Worm (Caenorhabditis elegans) whole organism, L3 larva: Measurements from ENCODE around the gene C45B2.1.

Source experiments
- R02D3.7 ChIP-seq: fragments of 150-350 bp; optimal IDR thresholded peaks from 2 replicates; lab custom pipeline; 2014; ENCODE audit warnings: missing biosample characterization, missing genetic modification characterization
- ZK546.5 ChIP-seq: sonication (generic microtip); optimal IDR thresholded peaks from 2 replicates; lab custom pipeline; 2017; ENCODE audit warnings: missing biosample characterization, missing genetic modification characterization
- ama-1 ChIP-seq: fragments of 150-350 bp; optimal IDR thresholded peaks from 2 replicates; lab custom pipeline; 2018
- ceh-16 ChIP-seq: sonication (generic microtip); optimal IDR thresholded peaks from 2 replicates; lab custom pipeline; 2017; ENCODE audit warnings: missing biosample characterization, missing genetic modification characterization
- ceh-82 ChIP-seq: fragments of 150-350 bp; optimal IDR thresholded peaks from 2 replicates; lab custom pipeline; 2014; ENCODE audit warnings: missing biosample characterization, missing genetic modification characterization
- ceh-9 ChIP-seq: sonication (generic microtip); optimal IDR thresholded peaks from 2 replicates; lab custom pipeline; 2018; ENCODE audit warnings: missing biosample characterization, missing genetic modification characterization
- daf-12 ChIP-seq: fragments of 150-350 bp; optimal IDR thresholded peaks from 2 replicates; lab custom pipeline; 2014; ENCODE audit warnings: missing biosample characterization, missing genetic modification reagents, missing genetic modification characterization
- egl-27 ChIP-seq: sonication (generic microtip); optimal IDR thresholded peaks from 4 replicates; lab custom pipeline; 2017; ENCODE audit warnings: missing biosample characterization, missing genetic modification reagents, missing genetic modification characterization
- egl-5 ChIP-seq: fragments of 150-350 bp; optimal IDR thresholded peaks from 2 replicates; lab custom pipeline; 2017; ENCODE audit warnings: missing biosample characterization, missing genetic modification reagents, missing genetic modification characterization, inconsistent platforms
- elt-1 ChIP-seq: fragments of 150-350 bp; optimal IDR thresholded peaks from 2 replicates; lab custom pipeline; 2014; ENCODE audit warnings: missing biosample characterization, missing genetic modification characterization
- elt-2 ChIP-seq: sonication (generic microtip); optimal IDR thresholded peaks from 2 replicates; lab custom pipeline; 2016; ENCODE audit warnings: missing genetic modification reagents, mild to moderate bottlenecking, missing genetic modification characterization, missing compliant biosample characterization
- elt-3 ChIP-seq, 3 experiments: fragments of 150-350 bp in 1 of 3; sonication (generic microtip) in 2 of 3; optimal IDR thresholded peaks; 2 replicates in 2 of 3; 4 replicates in 1 of 3; lab custom pipeline; 2014 to 2017; ENCODE audit warnings: missing biosample characterization in 3 of 3, missing genetic modification characterization in 3 of 3
- eor-1 ChIP-seq, 2 experiments: fragments of 150-350 bp; optimal IDR thresholded peaks; 2 replicates each; lab custom pipeline; 2014 to 2018; ENCODE audit warnings: missing biosample characterization in 2 of 2, missing genetic modification characterization in 2 of 2
- fkh-2 ChIP-seq: fragments of 150-350 bp; optimal IDR thresholded peaks from 2 replicates; lab custom pipeline; 2014; ENCODE audit warnings: missing biosample characterization, missing genetic modification reagents, missing genetic modification characterization
- fos-1 ChIP-seq: fragments of 150-350 bp; optimal IDR thresholded peaks from 2 replicates; lab custom pipeline; 2014; ENCODE audit warnings: missing biosample characterization, missing genetic modification characterization
- hmg-11 ChIP-seq: sonication (generic microtip); optimal IDR thresholded peaks from 2 replicates; lab custom pipeline; 2016; ENCODE audit warnings: missing genetic modification characterization, missing compliant biosample characterization
- jun-1 ChIP-seq: fragments of 150-350 bp; optimal IDR thresholded peaks from 2 replicates; lab custom pipeline; 2014; ENCODE audit warnings: missing biosample characterization, missing genetic modification reagents, missing genetic modification characterization
- lin-15B ChIP-seq: fragments of 150-350 bp; optimal IDR thresholded peaks from 2 replicates; lab custom pipeline; 2014; ENCODE audit warnings: missing biosample characterization, missing genetic modification characterization
- lin-39 ChIP-seq: fragments of 150-350 bp; optimal IDR thresholded peaks from 2 replicates; lab custom pipeline; 2018; ENCODE audit warnings: missing biosample characterization, missing genetic modification reagents, missing genetic modification characterization
- mml-1 ChIP-seq: fragments of 150-350 bp; sonication (generic microtip); optimal IDR thresholded peaks from 3 replicates; lab custom pipeline; 2014; ENCODE audit warnings: missing biosample characterization, missing genetic modification characterization
- nfya-1 ChIP-seq: sonication (generic microtip); optimal IDR thresholded peaks from 2 replicates; lab custom pipeline; 2017; ENCODE audit warnings: missing genetic modification characterization, mild to moderate bottlenecking, missing compliant biosample characterization, antibody characterized with exemption, moderate library complexity; ENCODE audit not compliant: insufficient read depth
- nhr-11 ChIP-seq: fragments of 150-350 bp; optimal IDR thresholded peaks from 2 replicates; lab custom pipeline; 2014; ENCODE audit warnings: missing biosample characterization, missing genetic modification characterization
- nhr-12 ChIP-seq: fragments of 150-350 bp; optimal IDR thresholded peaks from 2 replicates; lab custom pipeline; 2014; ENCODE audit warnings: missing biosample characterization, missing genetic modification characterization
- nhr-23 ChIP-seq: fragments of 150-350 bp; optimal IDR thresholded peaks from 2 replicates; lab custom pipeline; 2014; ENCODE audit warnings: missing biosample characterization, missing genetic modification reagents, missing genetic modification characterization
- nhr-25 ChIP-seq: sonication (generic microtip); optimal IDR thresholded peaks from 2 replicates; lab custom pipeline; 2017; ENCODE audit warnings: missing biosample characterization, missing genetic modification characterization
- nhr-28 ChIP-seq: fragments of 150-350 bp; optimal IDR thresholded peaks from 2 replicates; lab custom pipeline; 2014; ENCODE audit warnings: missing biosample characterization, missing genetic modification characterization
- nhr-43 ChIP-seq: sonication (generic microtip); optimal IDR thresholded peaks from 2 replicates; lab custom pipeline; 2016; ENCODE audit warnings: mild to moderate bottlenecking, missing genetic modification characterization, missing compliant biosample characterization; ENCODE audit not compliant: poor library complexity, severe bottlenecking
- nhr-67 ChIP-seq: fragments of 150-350 bp; optimal IDR thresholded peaks from 2 replicates; lab custom pipeline; 2014; ENCODE audit warnings: missing biosample characterization, missing genetic modification characterization
- nhr-76 ChIP-seq: fragments of 150-350 bp; sonication (generic microtip); optimal IDR thresholded peaks from 5 replicates; lab custom pipeline; 2014; ENCODE audit warnings: missing biosample characterization, missing genetic modification characterization
- nhr-77 ChIP-seq: fragments of 150-350 bp; optimal IDR thresholded peaks from 2 replicates; lab custom pipeline; 2014; ENCODE audit warnings: missing biosample characterization, missing genetic modification characterization
- pha-4 ChIP-seq: fragments of 150-350 bp; optimal IDR thresholded peaks from 2 replicates; lab custom pipeline; 2014; ENCODE audit warnings: missing biosample characterization, missing genetic modification reagents, missing genetic modification characterization
- pqm-1 ChIP-seq: fragments of 150-350 bp; optimal IDR thresholded peaks from 2 replicates; lab custom pipeline; 2017; ENCODE audit warnings: missing biosample characterization, missing genetic modification characterization, inconsistent platforms
- sea-2 ChIP-seq: fragments of 150-350 bp; sonication (generic microtip); optimal IDR thresholded peaks from 4 replicates; lab custom pipeline; 2014; ENCODE audit warnings: missing biosample characterization, missing genetic modification reagents, missing genetic modification characterization
- skn-1 ChIP-seq: fragments of 150-350 bp; optimal IDR thresholded peaks from 2 replicates; lab custom pipeline; 2014; ENCODE audit warnings: missing biosample characterization, missing genetic modification characterization
- snpc-4 ChIP-seq: fragments of 150-350 bp; optimal IDR thresholded peaks from 2 replicates; lab custom pipeline; 2014; ENCODE audit warnings: missing biosample characterization, missing genetic modification characterization
- unc-39 ChIP-seq: sonication (generic microtip); optimal IDR thresholded peaks from 4 replicates; lab custom pipeline; 2017; ENCODE audit warnings: missing biosample characterization, missing genetic modification characterization
- zag-1 ChIP-seq: fragments of 150-350 bp; optimal IDR thresholded peaks from 2 replicates; lab custom pipeline; 2014; ENCODE audit warnings: missing biosample characterization, missing genetic modification characterization
- ztf-11 ChIP-seq: fragments of 150-350 bp; optimal IDR thresholded peaks from 2 replicates; lab custom pipeline; 2014; ENCODE audit warnings: missing biosample characterization, missing genetic modification characterization
- ztf-4 ChIP-seq: fragments of 150-350 bp; optimal IDR thresholded peaks from 2 replicates; lab custom pipeline; 2014; ENCODE audit warnings: missing biosample characterization, missing genetic modification characterization

Gene C45B2.1

ce11 chrX:6091967-6092366 lies 6.0 kb downstream of the C45B2.1 start, which contains the start of gene hsp-3 (continued):
- TF ChIP-seq lin-15B, result peak; percentile 95
- peak; percentile 88 for TF ChIP-seq nhr-43 (tag; lab: Kevin White, UChicago)
- peak; percentile 37 for TF ChIP-seq sea-2 (GFP tag; lab: Kevin White, UChicago)
- TF ChIP-seq R02D3.7, result peak; percentile 80
- peak; percentile 97 for TF ChIP-seq elt-2 (tag; lab: Kevin White, UChicago)
- TF ChIP-seq nhr-25 (tag; lab: Kevin White, UChicago), result peak; percentile 99
- TF ChIP-seq unc-39 (tag; lab: Kevin White, UChicago), result no peak
- peak; percentile 47 for TF ChIP-seq ztf-11 (tag; lab: Kevin White, UChicago)
- TF ChIP-seq egl-5 (tag; lab: Kevin White, UChicago), result peak; percentile 77
- peak; percentile 89 for TF ChIP-seq pqm-1 (tag; lab: Kevin White, UChicago)
- TF ChIP-seq ama-1, result peak; percentile 78
- TF ChIP-seq ceh-9 (tag; lab: Kevin White, UChicago), result no peak
- TF ChIP-seq fkh-2, result no peak
- no peak for TF ChIP-seq nhr-67 (tag; lab: Kevin White, UChicago)
- peak; percentile 95 for TF ChIP-seq skn-1
- TF ChIP-seq eor-1 (tag; optimal IDR thresholded peaks at IDR 0.05; lab: Kevin White, UChicago), result no peak
- peak; percentile 75 for TF ChIP-seq ztf-4 (tag; lab: Kevin White, UChicago)
- peak; percentile 81 for TF ChIP-seq ceh-82 (tag; lab: Kevin White, UChicago)
- TF ChIP-seq elt-3 (tag; optimal IDR thresholded peaks at IDR 0.05; lab: Kevin White, UChicago), result peak in 2 of 3 experiments; percentile 30 to 87
- TF ChIP-seq snpc-4 (tag; lab: Kevin White, UChicago), result peak; percentile 59
- TF ChIP-seq, all 47 proteins: peak for 34

ce11 chrX:6092533-6092932 lies 6.6 kb downstream of the C45B2.1 start:
- TF ChIP-seq elt-1 (tag; lab: Kevin White, UChicago), result peak; percentile 95
- peak; percentile 88 for TF ChIP-seq nhr-23
- TF ChIP-seq jun-1, result no peak
- TF ChIP-seq daf-12, result no peak
- no peak for TF ChIP-seq mml-1 (tag; lab: Kevin White, UChicago)
- no peak for TF ChIP-seq ZK546.5 (tag; lab: Kevin White, UChicago)
- TF ChIP-seq nhr-76, result no peak
- TF ChIP-seq lin-15B, result no peak
- TF ChIP-seq ceh-9 (tag; lab: Kevin White, UChicago), result no peak
- TF ChIP-seq nhr-43 (tag; lab: Kevin White, UChicago), result peak; percentile 27
- TF ChIP-seq snpc-4 (tag; lab: Kevin White, UChicago), result no peak
- no peak for TF ChIP-seq nhr-11 (tag; lab: Kevin White, UChicago)
- no peak for TF ChIP-seq lin-39 (tag; lab: Kevin White, UChicago)
- no peak for TF ChIP-seq nhr-77 (tag; lab: Kevin White, UChicago)
- TF ChIP-seq nhr-25 (tag; lab: Kevin White, UChicago), result peak; percentile 51
- TF ChIP-seq ceh-16 (tag; lab: Kevin White, UChicago), result no peak
- TF ChIP-seq skn-1, result no peak

DNA sequence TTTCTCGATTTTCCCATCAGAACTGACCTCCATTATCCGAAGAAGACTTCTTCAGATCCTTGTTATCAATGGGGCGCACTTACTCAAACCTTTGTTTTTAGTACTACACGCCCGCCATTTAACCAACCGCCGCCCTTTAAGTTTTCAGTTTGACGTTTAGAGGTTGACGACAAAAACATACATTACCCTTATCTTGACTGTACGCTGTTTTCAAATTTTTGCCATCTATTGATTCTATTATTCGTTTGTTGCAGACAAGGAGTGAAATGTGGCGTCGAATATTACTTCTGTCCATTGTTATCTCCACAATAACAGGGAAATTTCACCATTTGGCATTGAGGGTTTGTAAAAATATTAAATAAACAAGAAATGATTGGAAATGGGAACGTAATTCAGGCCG lies 7.1 kb downstream of the C45B2.1 start, which contains the start of gene C15H9.5:
TSS of gene C15H9.5 (plus strand) at position 255 of the 400 bp plus-strand sequence.
- TF ChIP-seq nhr-43 (tag; lab: Kevin White, UChicago), result no peak
- no peak for TF ChIP-seq ztf-4 (tag; lab: Kevin White, UChicago)
- no peak for TF ChIP-seq egl-27 (tag; lab: Kevin White, UChicago)
- no peak for TF ChIP-seq fos-1 (tag; lab: Kevin White, UChicago)
- TF ChIP-seq snpc-4 (tag; lab: Kevin White, UChicago), result no peak
- TF ChIP-seq lin-15B, result peak; percentile 14
- no peak for TF ChIP-seq hmg-11 (tag; lab: Kevin White, UChicago)
- TF ChIP-seq egl-5 (tag; lab: Kevin White, UChicago), result no peak
- TF ChIP-seq skn-1, result peak; percentile 29
- TF ChIP-seq sea-2 (GFP tag; lab: Kevin White, UChicago), result no peak
- TF ChIP-seq nhr-12 (tag; lab: Kevin White, UChicago), result no peak
- TF ChIP-seq zag-1, result no peak
- no peak for TF ChIP-seq fkh-2
- TF ChIP-seq nfya-1 (tag; lab: Kevin White, UChicago), result peak; percentile 62
- peak; percentile 46 for TF ChIP-seq elt-2 (tag; lab: Kevin White, UChicago)
- peak; percentile 15 for TF ChIP-seq pqm-1 (tag; lab: Kevin White, UChicago)
- TF ChIP-seq mml-1 (tag; lab: Kevin White, UChicago), result no peak
- no peak for TF ChIP-seq nhr-28 (tag; lab: Kevin White, UChicago)
- TF ChIP-seq jun-1, result no peak
- TF ChIP-seq ama-1, result no peak
- peak; percentile 26 for TF ChIP-seq pha-4
